Worm (Caenorhabditis elegans) whole organism, L4/young adult: ENCODE measurements around the gene acr-14.

Source experiments
- W03F9.2 ChIP-seq: fragments of 150-350 bp; optimal IDR thresholded peaks from 2 replicates; lab custom pipeline; 2014; ENCODE audit warnings: missing biosample characterization, missing genetic modification characterization
- dao-5 ChIP-seq: sonication (generic microtip); optimal IDR thresholded peaks from 2 replicates; lab custom pipeline; 2016; ENCODE audit warnings: missing genotype, missing genetic modification characterization, moderate library complexity, missing compliant biosample characterization
- him-1 ChIP-seq: sonication (generic microtip); optimal IDR thresholded peaks from 2 replicates; lab custom pipeline; 2016; ENCODE audit warnings: missing genotype, missing genetic modification reagents, missing genetic modification characterization, missing compliant biosample characterization

DNA sequence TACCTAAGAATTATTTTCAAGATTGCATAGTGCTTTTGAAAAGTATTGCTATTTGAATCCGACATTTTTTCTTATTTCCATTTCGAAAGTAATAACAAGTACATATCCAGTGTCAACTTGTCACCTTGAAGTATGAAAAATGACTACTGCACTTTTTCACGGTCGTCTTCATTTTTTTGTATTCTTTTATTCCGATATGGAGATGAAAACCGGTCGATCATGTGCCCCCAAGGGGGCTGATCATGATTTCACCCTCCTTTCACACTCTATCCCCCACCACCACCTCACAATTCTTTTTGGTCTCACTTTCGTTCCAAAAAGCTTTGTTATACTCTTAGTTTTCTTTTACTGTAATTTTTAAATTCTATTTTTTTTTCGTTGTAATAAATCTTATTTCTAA is 48.9 kb upstream of the acr-14 start:
- TF ChIP-seq W03F9.2 (no peak), him-1 (no peak), dao-5 (tag; lab: Kevin White, UChicago) (no peak)
